Worm (Caenorhabditis elegans) whole organism, L3 larva: Measurements from ENCODE around the gene rbm-34.
A peak's percentile ranks its signal among the peaks of the same experiment; 100 is the strongest.

Source experiments
- R02D3.7 ChIP-seq: fragments of 150-350 bp; optimal IDR thresholded peaks from 2 replicates; lab custom pipeline; 2014; ENCODE audit warnings: missing biosample characterization, missing genetic modification characterization
- ZK546.5 ChIP-seq: sonication (generic microtip); optimal IDR thresholded peaks from 2 replicates; lab custom pipeline; 2017; ENCODE audit warnings: missing biosample characterization, missing genetic modification characterization
- ceh-28 ChIP-seq: fragments of 150-350 bp; optimal IDR thresholded peaks from 2 replicates; lab custom pipeline; 2014; ENCODE audit warnings: missing biosample characterization, missing genetic modification reagents, missing genetic modification characterization
- ceh-82 ChIP-seq: fragments of 150-350 bp; optimal IDR thresholded peaks from 2 replicates; lab custom pipeline; 2014; ENCODE audit warnings: missing biosample characterization, missing genetic modification characterization
- egl-27 ChIP-seq: sonication (generic microtip); optimal IDR thresholded peaks from 4 replicates; lab custom pipeline; 2017; ENCODE audit warnings: missing biosample characterization, missing genetic modification reagents, missing genetic modification characterization
- egl-5 ChIP-seq: fragments of 150-350 bp; optimal IDR thresholded peaks from 2 replicates; lab custom pipeline; 2017; ENCODE audit warnings: missing biosample characterization, missing genetic modification reagents, missing genetic modification characterization, inconsistent platforms
- elt-2 ChIP-seq: sonication (generic microtip); optimal IDR thresholded peaks from 2 replicates; lab custom pipeline; 2016; ENCODE audit warnings: missing genetic modification reagents, mild to moderate bottlenecking, missing genetic modification characterization, missing compliant biosample characterization
- elt-3 ChIP-seq, 3 experiments: fragments of 150-350 bp in 1 of 3; sonication (generic microtip) in 2 of 3; optimal IDR thresholded peaks; 2 replicates in 2 of 3; 4 replicates in 1 of 3; lab custom pipeline; 2014 to 2017; ENCODE audit warnings: missing biosample characterization in 3 of 3, missing genetic modification characterization in 3 of 3
- fkh-10 ChIP-seq: sonication (generic microtip); optimal IDR thresholded peaks from 2 replicates; lab custom pipeline; 2017; ENCODE audit warnings: missing biosample characterization, missing genetic modification reagents, missing genetic modification characterization
- fkh-2 ChIP-seq: fragments of 150-350 bp; optimal IDR thresholded peaks from 2 replicates; lab custom pipeline; 2014; ENCODE audit warnings: missing biosample characterization, missing genetic modification reagents, missing genetic modification characterization
- hmg-11 ChIP-seq: sonication (generic microtip); optimal IDR thresholded peaks from 2 replicates; lab custom pipeline; 2016; ENCODE audit warnings: missing genetic modification characterization, missing compliant biosample characterization
- lin-15B ChIP-seq: fragments of 150-350 bp; optimal IDR thresholded peaks from 2 replicates; lab custom pipeline; 2014; ENCODE audit warnings: missing biosample characterization, missing genetic modification characterization
- lin-39 ChIP-seq: fragments of 150-350 bp; optimal IDR thresholded peaks from 2 replicates; lab custom pipeline; 2018; ENCODE audit warnings: missing biosample characterization, missing genetic modification reagents, missing genetic modification characterization
- mdl-1 ChIP-seq: fragments of 150-350 bp; optimal IDR thresholded peaks from 2 replicates; lab custom pipeline; 2014; ENCODE audit warnings: missing biosample characterization, missing genetic modification characterization
- mml-1 ChIP-seq: fragments of 150-350 bp; sonication (generic microtip); optimal IDR thresholded peaks from 3 replicates; lab custom pipeline; 2014; ENCODE audit warnings: missing biosample characterization, missing genetic modification characterization
- nfya-1 ChIP-seq: sonication (generic microtip); optimal IDR thresholded peaks from 2 replicates; lab custom pipeline; 2017; ENCODE audit warnings: missing genetic modification characterization, mild to moderate bottlenecking, missing compliant biosample characterization, antibody characterized with exemption, moderate library complexity; ENCODE audit not compliant: insufficient read depth
- nhr-237 ChIP-seq: fragments of 150-350 bp; optimal IDR thresholded peaks from 2 replicates; lab custom pipeline; 2014; ENCODE audit warnings: missing biosample characterization, missing genetic modification characterization
- nhr-25 ChIP-seq: sonication (generic microtip); optimal IDR thresholded peaks from 2 replicates; lab custom pipeline; 2017; ENCODE audit warnings: missing biosample characterization, missing genetic modification characterization
- nhr-43 ChIP-seq: sonication (generic microtip); optimal IDR thresholded peaks from 2 replicates; lab custom pipeline; 2016; ENCODE audit warnings: mild to moderate bottlenecking, missing genetic modification characterization, missing compliant biosample characterization; ENCODE audit not compliant: poor library complexity, severe bottlenecking
- pha-4 ChIP-seq: fragments of 150-350 bp; optimal IDR thresholded peaks from 2 replicates; lab custom pipeline; 2014; ENCODE audit warnings: missing biosample characterization, missing genetic modification reagents, missing genetic modification characterization
- pqm-1 ChIP-seq: fragments of 150-350 bp; optimal IDR thresholded peaks from 2 replicates; lab custom pipeline; 2017; ENCODE audit warnings: missing biosample characterization, missing genetic modification characterization, inconsistent platforms
- sea-2 ChIP-seq: fragments of 150-350 bp; sonication (generic microtip); optimal IDR thresholded peaks from 4 replicates; lab custom pipeline; 2014; ENCODE audit warnings: missing biosample characterization, missing genetic modification reagents, missing genetic modification characterization
- snpc-4 ChIP-seq: fragments of 150-350 bp; optimal IDR thresholded peaks from 2 replicates; lab custom pipeline; 2014; ENCODE audit warnings: missing biosample characterization, missing genetic modification characterization
- tbx-2 ChIP-seq: sonication (generic microtip); optimal IDR thresholded peaks from 2 replicates; lab custom pipeline; 2016; ENCODE audit warnings: mild to moderate bottlenecking, missing genetic modification characterization, missing compliant biosample characterization
- unc-39 ChIP-seq: sonication (generic microtip); optimal IDR thresholded peaks from 4 replicates; lab custom pipeline; 2017; ENCODE audit warnings: missing biosample characterization, missing genetic modification characterization
- unc-62 ChIP-seq: fragments of 150-350 bp; sonication (generic microtip); optimal IDR thresholded peaks from 4 replicates; lab custom pipeline; 2014; ENCODE audit warnings: missing biosample characterization, missing genetic modification reagents, missing genetic modification characterization
- ztf-4 ChIP-seq: fragments of 150-350 bp; optimal IDR thresholded peaks from 2 replicates; lab custom pipeline; 2014; ENCODE audit warnings: missing biosample characterization, missing genetic modification characterization

rbm-34 gene

ce11 chrIV:12108984-12109657, 23.9 kb downstream of the rbm-34 start:
- TF ChIP-seq lin-39 (tag; lab: Kevin White, UChicago) = no peak
- no peak for TF ChIP-seq unc-39
- TF ChIP-seq nhr-237 = no peak
- TF ChIP-seq nfya-1 = no peak
- TF ChIP-seq fkh-10 = no peak
- no peak for TF ChIP-seq R02D3.7

ce11 chrIV:12109743-12110142, 24.5 kb downstream of the rbm-34 start:
- no peak for TF ChIP-seq ZK546.5 (tag; lab: Kevin White, UChicago)
- TF ChIP-seq tbx-2 = no peak
- TF ChIP-seq lin-39 (tag; lab: Kevin White, UChicago) = no peak
- no peak for TF ChIP-seq pqm-1 (tag; lab: Kevin White, UChicago)
- no peak for TF ChIP-seq nhr-237
- TF ChIP-seq ceh-82 (tag; lab: Kevin White, UChicago) = no peak
- no peak for TF ChIP-seq egl-5 (tag; lab: Kevin White, UChicago)
- no peak for TF ChIP-seq fkh-10
- no peak for TF ChIP-seq egl-27
- TF ChIP-seq lin-15B = no peak

DNA sequence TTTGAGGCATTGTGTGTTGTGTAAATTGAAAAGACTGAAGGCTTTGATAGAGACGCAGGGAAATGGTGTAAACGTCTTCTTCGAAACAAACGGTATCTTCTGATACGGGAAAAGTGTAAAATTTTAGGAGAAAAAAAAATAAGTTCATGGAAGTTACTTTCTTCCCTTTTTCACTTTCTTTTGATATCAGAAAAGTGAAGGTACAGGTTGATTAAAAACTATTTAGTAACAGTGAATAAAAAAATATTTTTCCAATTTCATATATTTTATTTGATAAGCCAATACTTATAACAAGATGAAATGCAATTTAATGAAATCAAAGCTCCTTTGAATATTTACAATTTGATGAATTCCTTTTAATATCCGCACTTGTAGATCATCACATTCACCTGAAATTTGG, 25.1 kb downstream of the rbm-34 start, which contains the start of gene col-129:
Gene col-129, minus strand, starts transcription at position 101 of the 400 bp plus-strand sequence.
- TF ChIP-seq elt-2 (tag; lab: Kevin White, UChicago) (no peak), snpc-4 (no peak), egl-27 (no peak), mml-1 (tag; lab: Kevin White, UChicago) (no peak), ztf-4 (no peak)
- TF ChIP-seq, all 47 proteins: peak for 0

DNA sequence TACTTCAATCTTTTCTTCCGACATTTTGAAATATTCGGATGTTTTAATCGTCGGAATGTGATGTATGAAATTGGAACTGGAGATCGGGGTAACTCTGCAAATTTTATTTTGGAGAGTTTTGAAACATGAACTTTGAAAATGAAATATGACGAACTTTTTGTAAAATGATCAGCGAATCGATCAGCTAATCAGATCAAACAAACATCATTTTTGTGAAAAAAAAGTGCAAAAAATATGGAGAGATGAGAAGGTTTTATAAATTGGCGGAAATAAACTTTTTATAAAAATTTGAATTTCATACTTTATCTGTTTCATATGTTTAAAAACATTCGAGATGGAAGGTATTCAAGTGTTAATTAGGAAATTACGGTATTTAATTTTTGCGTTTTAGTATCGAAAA, 26.3 kb downstream of the rbm-34 start, which contains the start of gene dlc-2:
Gene dlc-2, minus strand, starts transcription at position 101 of the 400 bp plus-strand sequence.
- TF ChIP-seq elt-3 (tag; optimal IDR thresholded peaks at IDR 0.05; lab: Kevin White, UChicago) = no peak
- TF ChIP-seq unc-62 = no peak
- TF ChIP-seq pha-4 (tag; lab: Kevin White, UChicago) = no peak
- TF ChIP-seq ceh-28 (tag; lab: Kevin White, UChicago) = no peak
- TF ChIP-seq mdl-1 (tag; lab: Kevin White, UChicago) = no peak
- no peak for TF ChIP-seq fkh-2 (tag; lab: Kevin White, UChicago)
- no peak for TF ChIP-seq ceh-82 (tag; lab: Kevin White, UChicago)
- TF ChIP-seq nhr-43 (tag; lab: Kevin White, UChicago) = no peak
- TF ChIP-seq pqm-1 (tag; lab: Kevin White, UChicago) = no peak
- TF ChIP-seq sea-2 (GFP tag; lab: Kevin White, UChicago) = no peak

- peak; percentile 43 for TF ChIP-seq egl-5 (tag; lab: Kevin White, UChicago)
- TF ChIP-seq lin-39 (tag; lab: Kevin White, UChicago) = no peak
- peak; percentile 17 for TF ChIP-seq nfya-1
- TF ChIP-seq snpc-4 = no peak
Measured at ce11 chrIV:12113056-12113455, 27.8 kb downstream of the rbm-34 start.

DNA sequence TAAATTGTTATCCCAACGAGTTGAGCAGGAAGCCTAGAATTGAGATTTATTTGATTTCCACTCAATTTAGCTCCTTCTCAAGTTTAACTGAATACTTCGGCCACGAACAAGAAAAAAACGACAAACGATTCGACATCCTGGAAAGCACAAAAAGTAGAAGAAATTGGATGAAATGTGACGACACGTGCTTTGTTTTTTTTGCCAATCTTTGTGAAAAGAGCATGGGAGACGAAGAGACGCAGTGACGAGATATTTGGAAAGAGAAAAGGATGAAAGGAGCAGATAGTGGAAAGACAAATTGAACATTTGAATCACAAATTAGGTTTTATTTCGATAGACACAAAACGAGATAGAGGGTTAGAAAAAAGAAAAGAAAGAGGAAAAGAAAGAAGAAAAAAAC, 29.3 kb downstream of the rbm-34 start:
- peak; percentile 81 for TF ChIP-seq fkh-10
- TF ChIP-seq lin-39 (tag; lab: Kevin White, UChicago) = no peak
- no peak for TF ChIP-seq sea-2 (GFP tag; lab: Kevin White, UChicago)
- peak; percentile 17 for TF ChIP-seq nfya-1
- no peak for TF ChIP-seq unc-39

DNA sequence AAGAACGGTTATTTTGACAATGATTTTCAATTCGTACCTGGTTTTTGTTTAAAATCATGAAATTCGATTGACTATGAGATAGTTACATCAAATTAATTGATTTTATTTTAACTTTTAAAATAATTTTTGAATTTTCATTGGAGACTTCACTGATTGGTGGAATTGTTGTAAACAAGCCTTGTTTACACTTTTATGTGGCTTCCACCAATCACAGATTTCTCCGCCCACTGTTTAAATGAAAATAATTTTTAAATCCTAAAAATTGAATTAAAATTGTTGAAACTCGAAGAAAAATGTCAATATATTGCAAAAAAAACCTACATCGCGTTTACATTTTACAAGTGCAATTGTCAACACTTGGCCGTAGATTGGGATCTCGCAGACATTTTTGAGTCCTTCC, 35.3 kb downstream of the rbm-34 start:
- no peak for TF ChIP-seq lin-39 (tag; lab: Kevin White, UChicago)
- TF ChIP-seq nhr-237 = no peak
- peak; percentile 97 for TF ChIP-seq nfya-1

DNA sequence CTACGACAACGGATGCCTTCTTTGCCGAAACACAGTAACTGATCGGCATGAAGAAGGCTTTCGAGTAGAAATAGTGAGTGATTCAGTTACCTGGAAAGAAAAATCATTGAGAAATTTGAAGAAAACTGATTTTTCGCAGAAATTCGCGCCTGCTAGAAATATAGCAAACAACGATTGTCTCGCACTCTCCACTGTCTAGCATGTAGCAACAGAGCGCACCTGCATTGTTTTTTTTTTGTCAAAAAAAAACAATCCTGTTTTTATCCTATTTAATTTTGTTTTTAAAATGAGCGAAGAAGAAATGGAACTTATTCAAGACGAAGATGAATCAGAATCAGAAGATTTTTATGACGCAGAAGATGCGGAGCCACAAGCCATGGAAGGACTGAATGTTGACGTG, 35.9 kb downstream of the rbm-34 start, which contains the start of the genes ddb-1 and M18.6:
Gene ddb-1, minus strand, starts transcription at position 90 of the 400 bp plus-strand sequence.
Gene M18.6, plus strand, starts transcription at position 235 of the 400 bp plus-strand sequence.
- TF ChIP-seq lin-15B (peak; percentile 68), pha-4 (tag; lab: Kevin White, UChicago) (peak; percentile 81), egl-5 (tag; lab: Kevin White, UChicago) (no peak), nhr-25 (tag; lab: Kevin White, UChicago) (peak; percentile 8), nfya-1 (peak; percentile 66), lin-39 (tag; lab: Kevin White, UChicago) (peak; percentile 30), snpc-4 (peak; percentile 7), elt-2 (tag; lab: Kevin White, UChicago) (peak; percentile 2), fkh-10 (no peak), hmg-11 (tag; lab: Kevin White, UChicago) (no peak)
